Fruit fly (Drosophila melanogaster) S2 (cell line): ENCODE measurements around the gene Trmt6.

ENCODE experiments used
- CG8478 ChIP-seq: fragments of >200 bp; optimal IDR thresholded peaks from 2 replicates; lab custom pipeline; 2018
- CTCF ChIP-seq, 2 experiments: fragments of >200 bp; optimal IDR thresholded peaks; 2 replicates each; lab custom pipeline; 2018

The Trmt6 gene

dm6 chr2L:6561463-6562357 is at the start of gene Trmt6, which contains the start of gene Ent2:
Gene Trmt6 (minus strand): TSS chr2L:6562289.
Gene Ent2 (plus strand): TSS chr2L:6562325.
- no peak for TF ChIP-seq CG8478
- TF ChIP-seq CTCF (optimal IDR thresholded peaks at IDR 0.05; lab: Kevin White, UChicago), result peak in 1 of 2 experiments; percentile 11

dm6 chr2L:6611374-6612005 is 49.4 kb upstream of the Trmt6 start:
- no peak for TF ChIP-seq CTCF (optimal IDR thresholded peaks at IDR 0.05; lab: Kevin White, UChicago)
- TF ChIP-seq CG8478, result no peak

dm6 chr2L:6610683-6611373 is 48.7 kb upstream of the Trmt6 start, which contains the start of gene CG11050:
Gene CG11050 (plus strand): TSS chr2L:6611011.
- TF ChIP-seq CTCF (optimal IDR thresholded peaks at IDR 0.05; lab: Kevin White, UChicago), result peak; percentile 71 to 72
- no peak for TF ChIP-seq CG8478

- TF ChIP-seq CG8478, result no peak
- no peak for TF ChIP-seq CTCF (optimal IDR thresholded peaks at IDR 0.05; lab: Kevin White, UChicago)
These were observed 39.0 kb upstream of the Trmt6 start, which contains the start of gene Dpp10 for dm6 chr2L:6601018-6601505. Gene Dpp10 (minus strand): TSS chr2L:6601068.

dm6 chr2L:6595027-6595426 is 32.9 kb upstream of the Trmt6 start:
- TF ChIP-seq CG8478, result no peak
- no peak for TF ChIP-seq CTCF (optimal IDR thresholded peaks at IDR 0.05; lab: Kevin White, UChicago)

dm6 chr2L:6584346-6584745 is 22.3 kb upstream of the Trmt6 start:
- TF ChIP-seq CG8478 (no peak), CTCF (optimal IDR thresholded peaks at IDR 0.05; lab: Kevin White, UChicago) (peak; percentile 61 to 68)

- TF ChIP-seq CG8478 (no peak), CTCF (optimal IDR thresholded peaks at IDR 0.05; lab: Kevin White, UChicago) (no peak)
These were observed 17.0 kb upstream of the Trmt6 start for dm6 chr2L:6579045-6579444.

dm6 chr2L:6566020-6566687 is 4.1 kb upstream of the Trmt6 start, which contains the start of gene CG13766:
Gene CG13766 (minus strand): TSS chr2L:6566181.
- no peak for TF ChIP-seq CG8478
- TF ChIP-seq CTCF (optimal IDR thresholded peaks at IDR 0.05; lab: Kevin White, UChicago), result no peak

dm6 chr2L:6564955-6565354 is 2.9 kb upstream of the Trmt6 start:
- TF ChIP-seq CTCF (optimal IDR thresholded peaks at IDR 0.05; lab: Kevin White, UChicago) (no peak), CG8478 (no peak)

dm6 chr2L:6562358-6562687 is 234 bp upstream of the Trmt6 start:
- TF ChIP-seq CG8478 (no peak), CTCF (optimal IDR thresholded peaks at IDR 0.05; lab: Kevin White, UChicago) (no peak)

dm6 chr2L:6559131-6559530 is 3.0 kb downstream of the Trmt6 start, which contains the start of gene COX5BL:
Gene COX5BL (plus strand): TSS chr2L:6559431.
- TF ChIP-seq CTCF (optimal IDR thresholded peaks at IDR 0.05; lab: Kevin White, UChicago) (no peak), CG8478 (no peak)

dm6 chr2L:6557429-6558384 is 4.4 kb downstream of the Trmt6 start, which contains the start of the genes IFT52 and COX5B:
Gene IFT52 (minus strand): TSS chr2L:6557502.
Gene COX5B (plus strand): TSS chr2L:6557800.
- TF ChIP-seq CTCF (optimal IDR thresholded peaks at IDR 0.05; lab: Kevin White, UChicago) (peak; percentile 71 to 91), CG8478 (no peak)

- TF ChIP-seq CTCF (optimal IDR thresholded peaks at IDR 0.05; lab: Kevin White, UChicago), result no peak
- no peak for TF ChIP-seq CG8478
These were observed 8.3 kb downstream of the Trmt6 start for dm6 chr2L:6553797-6554188.
